Worm (Caenorhabditis elegans) whole organism, late embryonic: Measurements from ENCODE around the gene prx-19.

Source experiments
- C08G9.2 ChIP-seq: sonication (generic microtip); optimal IDR thresholded peaks from 2 replicates; lab custom pipeline; 2016; ENCODE audit warnings: mild to moderate bottlenecking, missing genetic modification characterization, moderate library complexity, missing compliant biosample characterization
- C38D4.7 ChIP-seq: fragments of 200-800 bp; sonication (Bioruptor generic); optimal IDR thresholded peaks from 2 replicates; lab custom pipeline; 2018; ENCODE audit warnings: mild to moderate bottlenecking, missing genetic modification characterization, moderate library complexity, missing compliant biosample characterization
- F13H6.1 ChIP-seq: sonication (generic microtip); optimal IDR thresholded peaks from 2 replicates; lab custom pipeline; 2016; ENCODE audit warnings: missing genetic modification characterization, missing compliant biosample characterization
- K09A11.1 ChIP-seq: sonication (generic microtip); optimal IDR thresholded peaks from 2 replicates; lab custom pipeline; 2017; ENCODE audit warnings: antibody characterized with exemption, mild to moderate bottlenecking, missing genetic modification characterization, missing compliant biosample characterization; ENCODE audit not compliant: insufficient read depth
- T23F11.4 ChIP-seq: fragments of 200-800 bp; sonication (Bioruptor generic); optimal IDR thresholded peaks from 2 replicates; lab custom pipeline; 2018; ENCODE audit warnings: mild to moderate bottlenecking, missing genetic modification characterization, missing compliant biosample characterization
- ama-1 ChIP-seq: fragments of 150-350 bp; optimal IDR thresholded peaks from 2 replicates; lab custom pipeline; 2014
- ceh-18 ChIP-seq: sonication (generic microtip); optimal IDR thresholded peaks from 2 replicates; lab custom pipeline; 2016; ENCODE audit warnings: missing genetic modification characterization, missing compliant biosample characterization
- ceh-2 ChIP-seq: sonication (generic microtip); optimal IDR thresholded peaks from 2 replicates; lab custom pipeline; 2016; ENCODE audit warnings: missing genotype, missing genetic modification characterization, missing compliant biosample characterization
- ceh-31 ChIP-seq: sonication (generic microtip); optimal IDR thresholded peaks from 2 replicates; lab custom pipeline; 2016; ENCODE audit warnings: missing genetic modification characterization, missing compliant biosample characterization
- ceh-34 ChIP-seq: sonication (generic microtip); optimal IDR thresholded peaks from 2 replicates; lab custom pipeline; 2016; ENCODE audit warnings: mild to moderate bottlenecking, missing genetic modification characterization, missing compliant biosample characterization
- ceh-48 ChIP-seq: sonication (generic microtip); optimal IDR thresholded peaks from 2 replicates; lab custom pipeline; 2016; ENCODE audit warnings: missing genetic modification characterization, inconsistent platforms, missing compliant biosample characterization
- elt-4 ChIP-seq: sonication (generic microtip); optimal IDR thresholded peaks from 2 replicates; lab custom pipeline; 2016; ENCODE audit warnings: missing genetic modification characterization, missing compliant biosample characterization
- eyg-1 ChIP-seq: sonication (generic microtip); optimal IDR thresholded peaks from 2 replicates; lab custom pipeline; 2016; ENCODE audit warnings: missing genotype, missing genetic modification characterization, missing compliant biosample characterization
- fax-1 ChIP-seq: sonication (generic microtip); optimal IDR thresholded peaks from 2 replicates; lab custom pipeline; 2016; ENCODE audit warnings: missing genotype, missing genetic modification characterization, missing compliant biosample characterization
- fkh-10 ChIP-seq: fragments of 150-350 bp; optimal IDR thresholded peaks from 2 replicates; lab custom pipeline; 2014; ENCODE audit warnings: missing biosample characterization, missing genetic modification reagents, missing genetic modification characterization
- fkh-6 ChIP-seq: sonication (generic microtip); optimal IDR thresholded peaks from 2 replicates; lab custom pipeline; 2016; ENCODE audit warnings: missing genetic modification characterization, missing compliant biosample characterization
- gmeb-2 ChIP-seq: sonication (generic microtip); optimal IDR thresholded peaks from 2 replicates; lab custom pipeline; 2016; ENCODE audit warnings: missing genetic modification characterization, inconsistent platforms, missing compliant biosample characterization
- hlh-13 ChIP-seq: fragments of 200-800 bp; sonication (Bioruptor generic); optimal IDR thresholded peaks from 2 replicates; lab custom pipeline; 2018; ENCODE audit warnings: mild to moderate bottlenecking, missing genetic modification characterization, missing compliant biosample characterization
- hlh-15 ChIP-seq: sonication (generic microtip); optimal IDR thresholded peaks from 2 replicates; lab custom pipeline; 2016; ENCODE audit warnings: missing genetic modification characterization, missing compliant biosample characterization
- hlh-30 ChIP-seq: sonication (generic microtip); optimal IDR thresholded peaks from 2 replicates; lab custom pipeline; 2017; ENCODE audit warnings: antibody characterized with exemption, missing genetic modification characterization, missing compliant biosample characterization; ENCODE audit not compliant: insufficient read depth
- hlh-6 ChIP-seq: sonication (generic microtip); optimal IDR thresholded peaks from 2 replicates; lab custom pipeline; 2016; ENCODE audit warnings: missing genotype, missing genetic modification characterization, missing compliant biosample characterization
- lin-11 ChIP-seq: fragments of 200-800 bp; sonication (Bioruptor generic); optimal IDR thresholded peaks from 2 replicates; lab custom pipeline; 2018; ENCODE audit warnings: mild to moderate bottlenecking, missing genetic modification characterization, missing compliant biosample characterization
- nfya-1 ChIP-seq: sonication (generic microtip); optimal IDR thresholded peaks from 2 replicates; lab custom pipeline; 2017; ENCODE audit warnings: missing genetic modification characterization, mild to moderate bottlenecking, missing compliant biosample characterization, antibody characterized with exemption, moderate library complexity
- odd-2 ChIP-seq: sonication (generic microtip); optimal IDR thresholded peaks from 2 replicates; lab custom pipeline; 2017; ENCODE audit warnings: antibody characterized with exemption, mild to moderate bottlenecking, missing genetic modification characterization, missing compliant biosample characterization
- pag-3 ChIP-seq: sonication (generic microtip); optimal IDR thresholded peaks from 2 replicates; lab custom pipeline; 2016; ENCODE audit warnings: missing compliant biosample characterization, missing genetic modification characterization, borderline replicate concordance
- pat-9 ChIP-seq: fragments of 200-800 bp; sonication (Bioruptor generic); optimal IDR thresholded peaks from 2 replicates; lab custom pipeline; 2018; ENCODE audit warnings: mild to moderate bottlenecking, missing genetic modification characterization, moderate library complexity, missing compliant biosample characterization
- pha-2 ChIP-seq: sonication (generic microtip); optimal IDR thresholded peaks from 2 replicates; lab custom pipeline; 2017; ENCODE audit warnings: mild to moderate bottlenecking, missing genetic modification characterization, missing compliant biosample characterization
- pqm-1 ChIP-seq: sonication (generic microtip); optimal IDR thresholded peaks from 2 replicates; lab custom pipeline; 2016; ENCODE audit warnings: missing genetic modification characterization, missing compliant biosample characterization
- pros-1 ChIP-seq: fragments of 150-350 bp; optimal IDR thresholded peaks from 2 replicates; lab custom pipeline; 2014; ENCODE audit warnings: missing biosample characterization, missing genetic modification reagents, missing genetic modification characterization
- rnt-1 ChIP-seq: sonication (generic microtip); optimal IDR thresholded peaks from 2 replicates; lab custom pipeline; 2016; ENCODE audit warnings: missing genetic modification characterization, missing compliant biosample characterization
- sdc-2 ChIP-seq: sonication (generic microtip); optimal IDR thresholded peaks from 2 replicates; lab custom pipeline; 2016; ENCODE audit warnings: missing genotype, missing genetic modification characterization, missing compliant biosample characterization
- sox-4 ChIP-seq: sonication (generic microtip); optimal IDR thresholded peaks from 2 replicates; lab custom pipeline; 2017; ENCODE audit warnings: mild to moderate bottlenecking, missing genetic modification characterization, inconsistent platforms, missing compliant biosample characterization
- syd-9 ChIP-seq: sonication (generic microtip); optimal IDR thresholded peaks from 2 replicates; lab custom pipeline; 2016; ENCODE audit warnings: mild to moderate bottlenecking, missing genetic modification characterization, moderate library complexity, missing compliant biosample characterization
- tbx-2 ChIP-seq: sonication (generic microtip); optimal IDR thresholded peaks from 2 replicates; lab custom pipeline; 2016; ENCODE audit warnings: missing genetic modification characterization, missing compliant biosample characterization
- unc-3 ChIP-seq, 2 experiments: fragments of 200-800 bp in 1 of 2; sonication (Bioruptor generic) in 1 of 2; sonication (generic microtip) in 1 of 2; conservative IDR thresholded peaks in 1 of 2; optimal IDR thresholded peaks in 1 of 2; 2 replicates each; pipeline versions ENCODE4 v1.3.6 to Lab custom; 2016 to 2022; ENCODE audit warnings: missing compliant biosample characterization in 2 of 2, missing genetic modification characterization in 2 of 2, missing genetic modification reagents in 1 of 2
- unc-42 ChIP-seq: sonication (generic microtip); optimal IDR thresholded peaks from 2 replicates; lab custom pipeline; 2016; ENCODE audit warnings: missing genotype, missing genetic modification characterization, missing compliant biosample characterization
- zip-5 ChIP-seq: sonication (generic microtip); optimal IDR thresholded peaks from 2 replicates; lab custom pipeline; 2016; ENCODE audit warnings: missing genetic modification characterization, missing compliant biosample characterization
- ztf-16 ChIP-seq: sonication (generic microtip); optimal IDR thresholded peaks from 2 replicates; lab custom pipeline; 2017; ENCODE audit warnings: missing genetic modification characterization, missing compliant biosample characterization

prx-19 gene

DNA sequence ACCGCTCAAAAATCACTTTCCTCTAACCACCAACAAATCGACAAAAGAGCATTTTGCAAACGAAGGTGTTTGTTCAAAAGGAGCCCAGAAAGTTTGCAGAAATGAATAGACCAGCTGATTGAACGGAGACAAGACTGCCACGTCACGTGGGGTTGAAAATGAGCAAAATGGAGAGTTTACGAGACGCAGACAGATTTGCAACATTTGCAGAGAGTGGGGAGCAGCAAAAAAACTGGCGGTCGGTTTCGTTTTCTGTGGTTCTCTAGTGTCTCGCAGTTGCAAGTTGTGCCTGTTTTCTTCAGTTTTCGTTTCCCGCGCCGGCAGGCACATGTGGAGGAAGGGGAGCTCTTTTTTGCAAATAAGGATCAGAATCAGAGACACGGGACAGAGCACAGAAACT is 23.7 kb downstream of the prx-19 start:
- TF ChIP-seq T23F11.4 (no peak), ceh-18 (tag; lab: Kevin White, UChicago) (peak; percentile 65), hlh-30 (peak; percentile 58)

DNA sequence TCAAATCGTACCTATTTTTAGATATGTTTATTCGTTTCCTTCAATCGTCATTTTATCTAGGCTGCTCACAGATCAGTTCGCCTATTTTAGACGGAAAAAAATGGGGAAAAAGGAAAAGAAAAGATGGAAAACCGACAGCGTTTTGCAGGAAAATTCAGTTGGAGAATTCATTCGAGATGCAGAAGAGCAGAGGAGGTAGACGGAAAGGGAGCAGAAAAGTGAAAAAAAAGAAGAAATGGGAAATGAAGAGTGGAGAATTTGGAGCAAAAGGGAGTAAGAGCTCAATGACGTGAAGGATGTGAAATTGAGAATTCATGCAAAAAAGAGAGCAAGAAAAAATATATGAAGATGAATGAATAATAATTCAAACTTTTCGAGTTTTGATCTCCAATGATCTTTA is 24.6 kb downstream of the prx-19 start:
- no peak for TF ChIP-seq pag-3 (tag; lab: Kevin White, UChicago)
- no peak for TF ChIP-seq zip-5 (tag; lab: Kevin White, UChicago)
- TF ChIP-seq C08G9.2: no peak
- no peak for TF ChIP-seq rnt-1 (tag; lab: Kevin White, UChicago)
- peak; percentile 9 for TF ChIP-seq ceh-18 (tag; lab: Kevin White, UChicago)
- no peak for TF ChIP-seq tbx-2 (tag; lab: Kevin White, UChicago)
- TF ChIP-seq C38D4.7 (GFP tag; lab: Kevin White, UChicago): no peak

DNA sequence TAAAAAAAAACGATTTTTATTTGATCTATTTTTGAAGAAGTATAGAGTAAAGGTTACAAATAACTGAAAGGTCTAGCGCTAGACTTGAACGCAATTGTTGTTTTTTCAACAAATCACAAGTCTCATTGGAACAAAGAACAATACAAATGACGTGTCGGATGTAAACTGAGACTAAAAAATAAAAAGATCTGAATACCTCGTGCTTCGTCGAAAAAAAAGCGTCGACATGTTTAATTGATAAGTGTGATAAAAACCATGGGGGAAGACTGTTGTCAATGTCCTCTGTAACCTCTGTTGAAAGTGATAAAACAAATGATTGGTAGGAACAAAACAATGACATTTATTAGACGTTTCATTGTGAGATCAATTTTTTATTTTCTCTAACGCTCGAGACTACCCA is 26.4 kb downstream of the prx-19 start:
- TF ChIP-seq hlh-13 (GFP tag; lab: Kevin White, UChicago) (no peak), K09A11.1 (tag; lab: Kevin White, UChicago) (no peak), odd-2 (tag; lab: Kevin White, UChicago) (no peak), gmeb-2 (no peak), lin-11 (tag; lab: Kevin White, UChicago) (no peak), T23F11.4 (no peak), sox-4 (tag; lab: Kevin White, UChicago) (no peak), eyg-1 (tag; lab: Kevin White, UChicago) (no peak), pros-1 (tag; lab: Kevin White, UChicago) (no peak), zip-5 (tag; lab: Kevin White, UChicago) (no peak), hlh-30 (no peak), F13H6.1 (tag; lab: Kevin White, UChicago) (no peak), sdc-2 (no peak), pha-2 (tag; lab: Kevin White, UChicago) (no peak), ztf-16 (tag; lab: Kevin White, UChicago) (no peak), ceh-2 (tag; lab: Kevin White, UChicago) (no peak), fkh-6 (tag; lab: Kevin White, UChicago) (no peak)

DNA sequence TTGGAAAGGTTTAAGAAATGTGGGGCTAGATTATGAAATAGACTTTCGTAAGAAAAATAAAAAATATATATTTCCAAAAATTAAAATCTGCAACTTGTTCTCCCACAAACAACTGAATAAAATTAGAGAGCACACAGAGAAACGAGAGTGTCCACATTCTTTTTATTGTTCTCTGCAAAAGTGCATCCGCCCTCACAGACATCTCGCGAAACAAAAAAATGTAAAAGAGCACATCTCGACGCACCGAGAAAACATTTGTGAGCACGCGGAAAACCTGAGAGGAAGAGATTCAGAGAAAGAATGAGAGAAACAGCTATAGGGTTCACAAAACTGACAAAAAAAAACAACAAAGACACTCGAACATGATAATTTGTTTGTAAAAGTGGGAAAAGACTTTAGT is 27.0 kb downstream of the prx-19 start:
- TF ChIP-seq ceh-31 (tag; lab: Kevin White, UChicago) (peak; percentile 14), nfya-1 (no peak)

DNA sequence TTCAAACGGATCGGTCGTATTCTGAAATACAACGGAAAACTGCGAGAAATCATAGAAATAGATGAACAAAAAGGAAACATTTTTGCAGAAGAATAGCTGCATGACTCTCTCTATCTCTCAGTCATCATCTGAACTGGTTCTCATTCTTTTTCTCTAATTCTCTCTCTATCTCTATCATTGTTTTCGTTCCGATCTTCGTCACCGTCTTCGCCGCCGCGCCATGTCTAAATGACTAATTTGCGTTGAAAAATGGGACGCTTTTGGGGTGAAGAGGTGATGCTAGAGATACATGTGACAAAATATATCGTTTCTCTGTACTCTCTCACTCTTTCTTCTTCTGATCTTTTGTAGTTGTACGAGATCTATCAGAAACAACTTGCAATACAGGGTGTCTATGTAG is 28.6 kb downstream of the prx-19 start:
- TF ChIP-seq pqm-1 (tag; lab: Kevin White, UChicago) (no peak), elt-4 (tag; lab: Kevin White, UChicago) (no peak), fkh-10 (GFP tag; lab: Kevin White, UChicago) (no peak), T23F11.4 (no peak), pha-2 (tag; lab: Kevin White, UChicago) (no peak), K09A11.1 (tag; lab: Kevin White, UChicago) (no peak), ceh-2 (tag; lab: Kevin White, UChicago) (no peak)

DNA sequence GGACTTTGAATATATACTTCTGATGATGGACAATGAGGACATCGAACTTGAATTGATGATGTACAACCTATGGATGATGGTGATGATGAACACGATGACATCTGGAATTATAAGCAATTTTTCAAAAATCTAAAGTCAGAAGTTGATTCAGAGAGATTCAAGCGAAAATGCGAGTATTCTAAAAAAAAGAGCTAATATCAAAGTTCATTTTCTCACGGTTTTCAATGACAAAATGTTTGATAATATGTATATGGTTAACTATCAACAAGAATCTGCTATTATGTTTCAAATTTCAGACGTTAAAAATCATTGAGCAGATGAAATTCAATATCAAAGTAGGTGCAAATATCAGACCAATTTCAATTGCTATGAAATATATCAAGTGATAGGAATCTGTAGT is 29.2 kb downstream of the prx-19 start, which contains the start of gene K02D10.4:
Gene K02D10.4, minus strand, starts transcription at position 101 of the 400 bp plus-strand sequence.
- TF ChIP-seq ama-1 (lab: Kevin White, UChicago): no peak
- no peak for TF ChIP-seq hlh-15
- no peak for TF ChIP-seq syd-9 (tag; lab: Kevin White, UChicago)
- no peak for TF ChIP-seq pat-9 (tag; lab: Kevin White, UChicago)
- no peak for TF ChIP-seq fax-1 (tag; lab: Kevin White, UChicago)
- TF ChIP-seq tbx-2 (tag; lab: Kevin White, UChicago): no peak
- TF ChIP-seq hlh-6: no peak
- TF ChIP-seq unc-3 (GFP tag; conservative IDR thresholded peaks at IDR 0.05; lab: Robert Waterston, UW): no peak
- no peak for TF ChIP-seq unc-3 (tag; optimal IDR thresholded peaks at IDR 0.05; lab: Kevin White, UChicago)
- no peak for TF ChIP-seq unc-42 (tag; lab: Kevin White, UChicago)
- no peak for TF ChIP-seq ceh-34 (tag; lab: Kevin White, UChicago)
- TF ChIP-seq ceh-48 (tag; lab: Kevin White, UChicago): no peak
